Worm (Caenorhabditis elegans): ENCODE data around the gene sea-2.

ce11 chrII:3982313-3982712 lies 32.1 kb downstream of the sea-2 start, which contains the start of gene lin-31:
- TF ChIP-seq ceh-30 (tag; optimal IDR thresholded peaks at IDR 0.05) (no peak), unc-3 (GFP tag; conservative IDR thresholded peaks at IDR 0.05) (no peak), unc-3 (tag; optimal IDR thresholded peaks at IDR 0.05) (no peak), fkh-10 (GFP tag; optimal IDR thresholded peaks at IDR 0.05) (no peak), fkh-6 (tag; optimal IDR thresholded peaks at IDR 0.05) (no peak), gmeb-2 (tag; optimal IDR thresholded peaks at IDR 0.05) (no peak), rnt-1 (tag; optimal IDR thresholded peaks at IDR 0.05) (no peak), eyg-1 (tag; optimal IDR thresholded peaks at IDR 0.05) (no peak), ceh-18 (tag; optimal IDR thresholded peaks at IDR 0.05) (no peak), pqm-1 (tag; optimal IDR thresholded peaks at IDR 0.05) (no peak), nhr-11 (tag; optimal IDR thresholded peaks at IDR 0.05) (no peak), elt-2 (tag; optimal IDR thresholded peaks at IDR 0.05) (no peak), pag-3 (tag; optimal IDR thresholded peaks at IDR 0.05; ENCODE audit: borderline replicate concordance) (no peak)

Measured in whole organism, late embryonic.